Fruit fly (Drosophila melanogaster): ENCODE results near the gene Nemp.

- TF ChIP-seq CG6854 (GFP tag; optimal IDR thresholded peaks at IDR 0.05) (peak; percentile 96), CG1621 (tag; optimal IDR thresholded peaks at IDR 0.05) (peak; percentile 56), CG11762 (GFP tag; optimal IDR thresholded peaks at IDR 0.05; ENCODE audit: insufficient read depth) (peak; percentile 32), Smox (GFP tag; optimal IDR thresholded peaks at IDR 0.05) (peak; percentile 61), CG32006 (GFP tag; optimal IDR thresholded peaks at IDR 0.05) (peak; percentile 32), dsx (GFP tag; optimal IDR thresholded peaks at IDR 0.05; ENCODE audit: poor library complexity, severe bottlenecking) (peak; percentile 48), Gug (GFP tag; IDR thresholded peaks at IDR 0.05) (0 out of 2 replicates have a peak, but pooled peaks have one; percentile 10), Hr39 (GFP tag; optimal IDR thresholded peaks at IDR 0.05) (peak; percentile 23), CG16779 (tag; optimal IDR thresholded peaks at IDR 0.05) (peak; percentile 77)
Measured at dm6 chrX:16637594-16638485, 17.0 kb downstream of the Nemp start, which contains the start of gene RpS19a.
